Worm (Caenorhabditis elegans): ENCODE measurements around the gene kin-4.

Gene kin-4

DNA sequence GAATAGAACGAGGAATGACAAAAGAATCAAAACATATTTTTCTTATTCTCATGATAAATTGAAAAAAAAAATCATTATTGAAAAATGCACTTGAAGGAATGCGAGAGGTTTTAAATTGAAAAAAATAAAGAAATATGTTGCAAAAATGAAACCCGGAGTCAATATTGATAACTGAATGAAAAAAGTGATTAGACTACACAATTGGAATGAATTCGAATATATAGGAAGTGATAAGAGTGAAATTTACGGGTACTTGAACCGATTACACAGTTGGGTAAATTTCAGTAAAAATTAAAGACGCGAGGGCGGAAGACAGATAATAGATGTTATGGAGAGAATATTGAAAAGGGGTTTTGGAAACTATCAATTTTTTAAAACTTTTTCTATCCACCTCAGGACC is 63.5 kb downstream of the kin-4 start:
- peak; percentile 72 for TF ChIP-seq nhr-28 (tag; optimal IDR thresholded peaks at IDR 0.05)
- no peak for TF ChIP-seq rbr-2 (tag; optimal IDR thresholded peaks at IDR 0.05)
- TF ChIP-seq spr-1 (tag; optimal IDR thresholded peaks at IDR 0.05) = no peak
- TF ChIP-seq pqm-1 (tag; optimal IDR thresholded peaks at IDR 0.05) = peak; percentile 81
- TF ChIP-seq daf-16 (GFP tag; optimal IDR thresholded peaks at IDR 0.05) = no peak
- TF ChIP-seq daf-16 (tag; optimal IDR thresholded peaks at IDR 0.05) = peak; percentile 39

ce11 chrIV:11489610-11490339 is 64.2 kb downstream of the kin-4 start:
- no peak for TF ChIP-seq mdt-29 (GFP tag; IDR thresholded peaks at IDR 0.05)
- TF ChIP-seq ZK337.2 (GFP tag; IDR thresholded peaks at IDR 0.05) = no peak
- TF ChIP-seq aha-1 (tag) = peak; percentile 88
- TF ChIP-seq nhr-11 (tag; optimal IDR thresholded peaks at IDR 0.05) = peak; percentile 51
- peak; percentile 52 for TF ChIP-seq mxl-3 (GFP tag; optimal IDR thresholded peaks at IDR 0.05)
- TF ChIP-seq dpl-1 (GFP tag; optimal IDR thresholded peaks at IDR 0.05) = peak; percentile 16
- peak; percentile 69 for TF ChIP-seq mep-1 (tag; optimal IDR thresholded peaks at IDR 0.05)
- TF ChIP-seq ceh-44 (GFP tag; IDR thresholded peaks at IDR 0.05) = no peak
- peak; percentile 77 for TF ChIP-seq hlh-30 (tag; optimal IDR thresholded peaks at IDR 0.05; ENCODE audit: insufficient read depth)
- no peak for TF ChIP-seq nhr-10 (tag; optimal IDR thresholded peaks at IDR 0.05)
- no peak for TF ChIP-seq nhr-111 (GFP tag; optimal IDR thresholded peaks at IDR 0.05)
- TF ChIP-seq hlh-11 (tag; optimal IDR thresholded peaks at IDR 0.05) = peak; percentile 49
- TF ChIP-seq vab-7 (GFP tag; IDR thresholded peaks at IDR 0.05) = no peak
- TF ChIP-seq tag-97 (GFP tag; IDR thresholded peaks at IDR 0.05) = no peak
- peak; percentile 41 for TF ChIP-seq nhr-28 (tag; optimal IDR thresholded peaks at IDR 0.05)
- TF ChIP-seq jun-1 (tag; optimal IDR thresholded peaks at IDR 0.05) = no peak
- no peak for TF ChIP-seq Y105C5A.15 (GFP tag; IDR thresholded peaks at IDR 0.05)
- TF ChIP-seq saeg-2 (GFP tag; IDR thresholded peaks at IDR 0.05) = no peak
- TF ChIP-seq mdl-1 (tag; optimal IDR thresholded peaks at IDR 0.05) = peak; percentile 1 to 64
- peak; percentile 33 for TF ChIP-seq dve-1 (tag; optimal IDR thresholded peaks at IDR 0.05; ENCODE audit: insufficient read depth)
- peak; percentile 22; the same call in 1 of the 2 replicates for TF ChIP-seq lin-38 (GFP tag; IDR thresholded peaks at IDR 0.05)
- peak in 1 of 2 experiments; percentile 46 for TF ChIP-seq daf-16 (GFP tag; optimal IDR thresholded peaks at IDR 0.05)
- no peak for TF ChIP-seq daf-16 (tag; optimal IDR thresholded peaks at IDR 0.05)
- 0 out of 2 replicates have a peak, but pooled peaks have one; percentile 18 for TF ChIP-seq hmg-1.1 (GFP tag; IDR thresholded peaks at IDR 0.05)
- 0 out of 2 replicates have a peak, but pooled peaks have one; percentile 24 for TF ChIP-seq lin-1 (GFP tag; IDR thresholded peaks at IDR 0.05)
- TF ChIP-seq nhr-25 (tag; optimal IDR thresholded peaks at IDR 0.05; ENCODE audit: borderline replicate concordance, insufficient read depth) = peak; percentile 66
- no peak for TF ChIP-seq nhr-77 (tag; optimal IDR thresholded peaks at IDR 0.05)
- no peak for TF ChIP-seq egl-27 (tag; optimal IDR thresholded peaks at IDR 0.05)
- peak; percentile 32; the same call in 1 of the 2 replicates for TF ChIP-seq dmd-6 (GFP tag; IDR thresholded peaks at IDR 0.05)
- TF ChIP-seq F49E8.2 (tag; optimal IDR thresholded peaks at IDR 0.05; ENCODE audit: borderline replicate concordance) = no peak
- TF ChIP-seq unc-62 (GFP tag; optimal IDR thresholded peaks at IDR 0.05 in 1 of 2) = peak in 1 of 2 experiments; percentile 95
- TF ChIP-seq unc-62 (tag; optimal IDR thresholded peaks at IDR 0.05) = no peak
- TF ChIP-seq skn-1 (tag; optimal IDR thresholded peaks at IDR 0.05) = no peak
- TF ChIP-seq lsy-2 (tag; optimal IDR thresholded peaks at IDR 0.05) = peak in 1 of 2 experiments; percentile 51
- TF ChIP-seq rbr-2 (tag; optimal IDR thresholded peaks at IDR 0.05) = no peak
- no peak for TF ChIP-seq R02D3.7 (tag; optimal IDR thresholded peaks at IDR 0.05)

- TF ChIP-seq dve-1 (tag; optimal IDR thresholded peaks at IDR 0.05; ENCODE audit: insufficient read depth) = peak; percentile 65
- 0 out of 2 replicates have a peak, but pooled peaks have one; percentile 25 for TF ChIP-seq hmg-1.1 (GFP tag; IDR thresholded peaks at IDR 0.05)
- TF ChIP-seq cey-2 (tag; optimal IDR thresholded peaks at IDR 0.05; ENCODE audit: borderline replicate concordance, insufficient read depth) = peak; percentile 60
- no peak for TF ChIP-seq tra-1 (GFP tag; IDR thresholded peaks at IDR 0.05)
- TF ChIP-seq nhr-76 (tag; optimal IDR thresholded peaks at IDR 0.05) = peak; percentile 19
- peak; percentile 45 for TF ChIP-seq hlh-30 (tag; optimal IDR thresholded peaks at IDR 0.05; ENCODE audit: insufficient read depth)
- TF ChIP-seq mdl-1 (tag; optimal IDR thresholded peaks at IDR 0.05) = peak in 1 of 2 experiments; percentile 52
- TF ChIP-seq saeg-2 (GFP tag; IDR thresholded peaks at IDR 0.05) = no peak
- no peak for TF ChIP-seq T26A8.4 (GFP tag; IDR thresholded peaks at IDR 0.05)
- TF ChIP-seq nhr-28 (tag; optimal IDR thresholded peaks at IDR 0.05) = peak; percentile 92
- TF ChIP-seq nhr-48 (tag; optimal IDR thresholded peaks at IDR 0.05) = peak; percentile 72
- peak; percentile 82 for TF ChIP-seq hlh-11 (tag; optimal IDR thresholded peaks at IDR 0.05)
- peak in 1 of 2 experiments; percentile 46 for TF ChIP-seq lsy-2 (tag; optimal IDR thresholded peaks at IDR 0.05)
- peak; percentile 21 for TF ChIP-seq nhr-25 (tag; optimal IDR thresholded peaks at IDR 0.05; ENCODE audit: borderline replicate concordance, insufficient read depth)
- TF ChIP-seq dmd-6 (GFP tag; IDR thresholded peaks at IDR 0.05) = peak; percentile 49
- no peak for TF ChIP-seq sdz-12 (GFP tag; optimal IDR thresholded peaks at IDR 0.05)
- peak; percentile 12 for TF ChIP-seq mep-1 (tag; optimal IDR thresholded peaks at IDR 0.05)
- TF ChIP-seq lin-38 (GFP tag; IDR thresholded peaks at IDR 0.05) = 0 out of 2 replicates have a peak, but pooled peaks have one; percentile 19
- TF ChIP-seq spr-1 (tag; optimal IDR thresholded peaks at IDR 0.05) = peak; percentile 56
- TF ChIP-seq unc-39 (tag; optimal IDR thresholded peaks at IDR 0.05) = no peak
These were observed 65.9 kb downstream of the kin-4 start for ce11 chrIV:11491422-11491821.

All from whole organism, L4 larva.